Fruit fly (Drosophila melanogaster): ENCODE results near the gene CG4041.

- TF ChIP-seq psq (optimal IDR thresholded peaks at IDR 0.05) (no peak), insv (optimal IDR thresholded peaks at IDR 0.05) (no peak), ttk (optimal IDR thresholded peaks at IDR 0.05) (no peak), Myc (optimal IDR thresholded peaks at IDR 0.05) (no peak)
Observed at dm6 chrX:4939788-4940441, 21.7 kb upstream of the CG4041 start.
